Worm (Caenorhabditis elegans): Measurements from ENCODE around the gene C39E9.7.

C39E9.7 gene

ce11 chrIV:13029674-13030466 is 46.6 kb downstream of the C39E9.7 start:
- TF ChIP-seq unc-62 (GFP tag; optimal IDR thresholded peaks at IDR 0.05): no peak

ce11 chrIV:13028746-13029673 is 47.5 kb downstream of the C39E9.7 start:
- TF ChIP-seq unc-62 (GFP tag; optimal IDR thresholded peaks at IDR 0.05): no peak

- no peak for TF ChIP-seq unc-62 (GFP tag; optimal IDR thresholded peaks at IDR 0.05)
Observed at ce11 chrIV:13027801-13028641, 48.5 kb downstream of the C39E9.7 start.

- TF ChIP-seq unc-62 (GFP tag; optimal IDR thresholded peaks at IDR 0.05): no peak
Observed at ce11 chrIV:13026762-13027161, 49.8 kb downstream of the C39E9.7 start.

ce11 chrIV:13025853-13026343 is 50.6 kb downstream of the C39E9.7 start:
- TF ChIP-seq unc-62 (GFP tag; optimal IDR thresholded peaks at IDR 0.05): no peak

- TF ChIP-seq unc-62 (GFP tag; optimal IDR thresholded peaks at IDR 0.05): no peak
Observed at ce11 chrIV:13022892-13023291, 53.6 kb downstream of the C39E9.7 start.

Measured in whole organism, dauer.